Fruit fly (Drosophila melanogaster) whole organism, adult: ENCODE data around the gene Mbs.

ENCODE experiments used
- CG11617 ChIP-seq: fragments of 200-800 bp; sonication (Bioruptor generic); optimal IDR thresholded peaks from 2 replicates; lab custom pipeline; 2017; ENCODE audit warnings: mild to moderate bottlenecking, missing biosample characterization, missing genetic modification reagents, missing genetic modification characterization
- CG12768 ChIP-seq: fragments of 200-800 bp; sonication (Bioruptor generic); optimal IDR thresholded peaks from 2 replicates; lab custom pipeline; 2017; ENCODE audit warnings: missing biosample characterization, missing genetic modification characterization, mild to moderate bottlenecking, moderate library complexity, missing genetic modification reagents
- CG14711 ChIP-seq: fragments of 200-800 bp; sonication (Bioruptor generic); optimal IDR thresholded peaks from 2 replicates; lab custom pipeline; 2018; ENCODE audit warnings: missing biosample characterization, mild to moderate bottlenecking, missing genetic modification characterization, moderate library complexity
- CG1620 ChIP-seq: fragments of 200-800 bp; sonication (Bioruptor generic); optimal IDR thresholded peaks from 2 replicates; lab custom pipeline; 2016; ENCODE audit warnings: missing biosample characterization, missing genetic modification characterization
- CG33017 ChIP-seq: fragments of 200-800 bp; sonication (Bioruptor generic); optimal IDR thresholded peaks from 2 replicates; lab custom pipeline; 2018; ENCODE audit warnings: missing biosample characterization, mild to moderate bottlenecking, missing genetic modification characterization, moderate library complexity
- CG5204 ChIP-seq: fragments of 200-800 bp; sonication (Bioruptor generic); optimal IDR thresholded peaks from 2 replicates; lab custom pipeline; 2016; ENCODE audit warnings: missing biosample characterization, missing genetic modification characterization
- CG7045 ChIP-seq: fragments of 200-800 bp; sonication (Bioruptor generic); optimal IDR thresholded peaks from 2 replicates; lab custom pipeline; 2017; ENCODE audit warnings: missing biosample characterization, mild to moderate bottlenecking, missing genetic modification characterization
- CG7101 ChIP-seq: fragments of 200-800 bp; sonication (Bioruptor generic); optimal IDR thresholded peaks from 2 replicates; lab custom pipeline; 2018; ENCODE audit warnings: missing biosample characterization, mild to moderate bottlenecking, missing genetic modification characterization, moderate library complexity
- Clk ChIP-seq: fragments of 200-800 bp; sonication (Bioruptor generic); optimal IDR thresholded peaks from 2 replicates; lab custom pipeline; 2017; ENCODE audit warnings: missing biosample characterization, missing genetic modification characterization
- Crg-1 ChIP-seq: fragments of 200-800 bp; sonication (Bioruptor generic); optimal IDR thresholded peaks from 2 replicates; lab custom pipeline; 2016; ENCODE audit warnings: missing biosample characterization, missing genetic modification characterization
- Hr96 ChIP-seq: fragments of 200-800 bp; sonication (Bioruptor generic); optimal IDR thresholded peaks from 2 replicates; lab custom pipeline; 2016; ENCODE audit warnings: missing biosample characterization, missing genetic modification characterization
- Mnt ChIP-seq: fragments of 200-800 bp; sonication (Bioruptor generic); optimal IDR thresholded peaks from 2 replicates; lab custom pipeline; 2016; ENCODE audit warnings: missing biosample characterization, mild to moderate bottlenecking, missing genetic modification characterization
- bab1 ChIP-seq: fragments of 200-800 bp; sonication (Bioruptor generic); optimal IDR thresholded peaks from 3 replicates; lab custom pipeline; 2019; ENCODE audit warnings: missing biosample characterization, mild to moderate bottlenecking, missing genetic modification characterization, moderate library complexity
- cic ChIP-seq: fragments of 200-800 bp; sonication (Bioruptor generic); optimal IDR thresholded peaks from 2 replicates; lab custom pipeline; 2017; ENCODE audit warnings: missing biosample characterization, mild to moderate bottlenecking, missing genetic modification characterization, moderate library complexity
- cnc ChIP-seq, 2 experiments: fragments of >200 bp; optimal IDR thresholded peaks; 2 replicates each; lab custom pipeline; 2017
- kay ChIP-seq: fragments of 200-800 bp; sonication (Bioruptor generic); peaks from one replicate; lab custom pipeline; 2016; ENCODE audit warnings: missing biosample characterization, missing genetic modification characterization, borderline replicate concordance
- ovo ChIP-seq: fragments of 200-800 bp; sonication (Bioruptor generic); optimal IDR thresholded peaks from 2 replicates; lab custom pipeline; 2016; ENCODE audit warnings: missing biosample characterization, missing genetic modification characterization
- pad ChIP-seq: fragments of 200-800 bp; sonication (Bioruptor generic); optimal IDR thresholded peaks from 3 replicates; lab custom pipeline; 2017; ENCODE audit warnings: missing biosample characterization, missing genetic modification characterization, mild to moderate bottlenecking, moderate library complexity, missing genetic modification reagents
- tj ChIP-seq: fragments of 200-800 bp; sonication (Bioruptor generic); optimal IDR thresholded peaks from 3 replicates; lab custom pipeline; 2017; ENCODE audit warnings: missing biosample characterization, mild to moderate bottlenecking, missing genetic modification characterization, moderate library complexity
- toe ChIP-seq: fragments of 200-800 bp; sonication (Bioruptor generic); optimal IDR thresholded peaks from 2 replicates; lab custom pipeline; 2016; ENCODE audit warnings: missing biosample characterization, missing genetic modification characterization

The Mbs gene

DNA sequence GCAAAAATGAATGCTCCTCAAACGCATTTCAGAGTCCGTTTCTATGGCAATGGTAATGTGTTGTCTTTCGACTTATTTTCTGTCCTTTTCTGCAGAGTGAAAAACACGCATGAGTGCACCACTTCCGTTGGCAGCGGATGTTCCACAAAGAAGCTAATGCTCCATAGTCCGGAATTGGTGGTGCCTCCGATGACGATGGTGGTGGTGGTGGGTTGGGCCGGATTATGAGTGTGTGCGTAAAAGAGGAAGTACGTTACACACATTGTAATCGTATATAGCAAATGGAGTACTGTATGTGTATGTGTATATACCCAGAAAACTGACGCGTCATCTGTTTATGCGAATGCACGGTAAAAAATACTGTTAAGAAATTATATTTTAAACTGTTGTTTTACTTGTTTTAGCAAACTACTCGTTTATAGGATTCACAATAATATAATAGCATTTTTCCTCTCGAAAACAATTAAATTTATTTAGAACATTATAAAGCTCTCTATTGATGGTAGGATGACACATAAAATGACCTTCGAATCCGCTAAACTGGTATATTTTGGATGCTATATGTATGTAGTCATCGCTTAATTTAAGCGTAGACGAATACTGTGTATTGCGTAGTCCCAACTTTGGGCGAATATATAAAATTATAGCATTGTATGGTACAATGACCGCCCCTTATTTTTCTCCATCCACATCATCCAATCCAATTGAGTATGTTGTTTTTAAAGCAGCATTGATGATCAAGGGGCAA, 6.5 kb upstream of the Mbs start:
- TF ChIP-seq Crg-1 (GFP tag; lab: Kevin White, UChicago) (no peak), Hr96 (GFP tag; lab: Kevin White, UChicago) (no peak), tj (GFP tag; lab: Kevin White, UChicago) (peak; percentile 80), CG5204 (GFP tag; lab: Kevin White, UChicago) (no peak), CG14711 (no peak), ovo (GFP tag; lab: Kevin White, UChicago) (no peak), CG7101 (tag; lab: Kevin White, UChicago) (no peak), kay (GFP tag; lab: Kevin White, UChicago) (peak; percentile 96), cnc (optimal IDR thresholded peaks at IDR 0.05; lab: Kevin White, UChicago) (peak in 1 of 2 experiments; percentile 15), CG33017 (tag; lab: Kevin White, UChicago) (no peak), toe (GFP tag; lab: Kevin White, UChicago) (no peak)

- TF ChIP-seq ovo (GFP tag; lab: Kevin White, UChicago): peak; percentile 54
- TF ChIP-seq CG14711: peak; percentile 98
- peak; percentile 98 for TF ChIP-seq bab1 (GFP tag; lab: Kevin White, UChicago)
- peak; percentile 30 for TF ChIP-seq Crg-1 (GFP tag; lab: Kevin White, UChicago)
- TF ChIP-seq CG1620 (GFP tag; lab: Kevin White, UChicago): peak; percentile 67
- TF ChIP-seq Mnt (GFP tag; lab: Kevin White, UChicago): peak; percentile 75
- peak; percentile 42 for TF ChIP-seq toe (GFP tag; lab: Kevin White, UChicago)
- peak; percentile 91 for TF ChIP-seq kay (GFP tag; lab: Kevin White, UChicago)
- peak; percentile 88 for TF ChIP-seq CG5204 (GFP tag; lab: Kevin White, UChicago)
- peak; percentile 89 for TF ChIP-seq CG12768
- peak; percentile 96 for TF ChIP-seq CG7101 (tag; lab: Kevin White, UChicago)
- peak; percentile 89 for TF ChIP-seq CG11617 (GFP tag; lab: Kevin White, UChicago)
- TF ChIP-seq tj (GFP tag; lab: Kevin White, UChicago): peak; percentile 58
- TF ChIP-seq CG33017 (tag; lab: Kevin White, UChicago): peak; percentile 97
- TF ChIP-seq Clk: peak; percentile 81
- peak; percentile 66 for TF ChIP-seq Hr96 (GFP tag; lab: Kevin White, UChicago)
- peak; percentile 77 for TF ChIP-seq pad (GFP tag; lab: Kevin White, UChicago)
- TF ChIP-seq cnc (optimal IDR thresholded peaks at IDR 0.05; lab: Kevin White, UChicago): no peak
- peak; percentile 89 for TF ChIP-seq CG7045 (GFP tag; lab: Kevin White, UChicago)
- no peak for TF ChIP-seq cic (GFP tag; lab: Kevin White, UChicago)
Observed at dm6 chr3L:16045831-16046336, 5.9 kb upstream of the Mbs start.

- peak; percentile 76 for TF ChIP-seq CG12768
- no peak for TF ChIP-seq tj (GFP tag; lab: Kevin White, UChicago)
- TF ChIP-seq toe (GFP tag; lab: Kevin White, UChicago): peak; percentile 36
- peak; percentile 7 for TF ChIP-seq CG11617 (GFP tag; lab: Kevin White, UChicago)
- no peak for TF ChIP-seq cnc (optimal IDR thresholded peaks at IDR 0.05; lab: Kevin White, UChicago)
- peak; percentile 97 for TF ChIP-seq cic (GFP tag; lab: Kevin White, UChicago)
- peak; percentile 28 for TF ChIP-seq CG14711
- TF ChIP-seq Hr96 (GFP tag; lab: Kevin White, UChicago): peak; percentile 49
- TF ChIP-seq CG1620 (GFP tag; lab: Kevin White, UChicago): peak; percentile 11
- no peak for TF ChIP-seq CG5204 (GFP tag; lab: Kevin White, UChicago)
- peak; percentile 73 for TF ChIP-seq Mnt (GFP tag; lab: Kevin White, UChicago)
- no peak for TF ChIP-seq Clk
- TF ChIP-seq kay (GFP tag; lab: Kevin White, UChicago): peak; percentile 93
- TF ChIP-seq pad (GFP tag; lab: Kevin White, UChicago): no peak
- peak; percentile 49 for TF ChIP-seq CG7101 (tag; lab: Kevin White, UChicago)
- peak; percentile 60 for TF ChIP-seq Crg-1 (GFP tag; lab: Kevin White, UChicago)
- peak; percentile 72 for TF ChIP-seq CG33017 (tag; lab: Kevin White, UChicago)
- peak; percentile 42 for TF ChIP-seq ovo (GFP tag; lab: Kevin White, UChicago)
- peak; percentile 30 for TF ChIP-seq bab1 (GFP tag; lab: Kevin White, UChicago)
- TF ChIP-seq CG7045 (GFP tag; lab: Kevin White, UChicago): no peak
Observed at dm6 chr3L:16046387-16047066, 5.2 kb upstream of the Mbs start.

dm6 chr3L:16047105-16047504, 4.7 kb upstream of the Mbs start:
- no peak for TF ChIP-seq Hr96 (GFP tag; lab: Kevin White, UChicago)
- no peak for TF ChIP-seq CG5204 (GFP tag; lab: Kevin White, UChicago)
- TF ChIP-seq tj (GFP tag; lab: Kevin White, UChicago): no peak
- TF ChIP-seq cic (GFP tag; lab: Kevin White, UChicago): no peak
- no peak for TF ChIP-seq CG7101 (tag; lab: Kevin White, UChicago)
- no peak for TF ChIP-seq bab1 (GFP tag; lab: Kevin White, UChicago)
- no peak for TF ChIP-seq toe (GFP tag; lab: Kevin White, UChicago)
- TF ChIP-seq ovo (GFP tag; lab: Kevin White, UChicago): no peak
- TF ChIP-seq Crg-1 (GFP tag; lab: Kevin White, UChicago): no peak
- no peak for TF ChIP-seq CG1620 (GFP tag; lab: Kevin White, UChicago)
- TF ChIP-seq kay (GFP tag; lab: Kevin White, UChicago): no peak
- TF ChIP-seq CG33017 (tag; lab: Kevin White, UChicago): no peak
- no peak for TF ChIP-seq cnc (optimal IDR thresholded peaks at IDR 0.05; lab: Kevin White, UChicago)
- TF ChIP-seq Clk: no peak
